Worm (Caenorhabditis elegans) whole organism, young adult: Measurements from ENCODE around the gene cutl-11.

Experiments
- B0035.1 ChIP-seq: sonication (generic microtip); optimal IDR thresholded peaks from 2 replicates; lab custom pipeline; 2016; ENCODE audit warnings: missing genetic modification characterization, mild to moderate bottlenecking, missing compliant biosample characterization, missing genotype, missing genetic modification reagents
- B0261.1 ChIP-seq: sonication (generic microtip); optimal IDR thresholded peaks from 2 replicates; lab custom pipeline; 2016; ENCODE audit warnings: mild to moderate bottlenecking, missing genetic modification characterization, moderate library complexity, missing compliant biosample characterization
- C06A6.2 ChIP-seq: fragments of 200-800 bp; sonication (Bioruptor generic); conservative IDR thresholded peaks from 2 replicates; pipeline ENCODE4 v1.3.6; 2022; ENCODE audit warnings: missing genetic modification characterization, missing compliant biosample characterization
- C17E4.6 ChIP-seq: fragments of 200-800 bp; sonication (Bioruptor generic); IDR thresholded peaks from 2 replicates; pipeline ENCODE4 v1.3.6; 2022; ENCODE audit warnings: missing genetic modification reagents, missing genetic modification characterization, missing compliant biosample characterization
- F33H1.4 ChIP-seq: fragments of 200-800 bp; sonication (Bioruptor generic); IDR thresholded peaks from 2 replicates; pipeline ENCODE4 v1.3.6; 2022; ENCODE audit warnings: missing genetic modification reagents, missing genetic modification characterization, missing compliant biosample characterization
- F57A8.1 ChIP-seq: fragments of 200-800 bp; sonication (Bioruptor generic); optimal IDR thresholded peaks from 2 replicates; lab custom pipeline; 2018; ENCODE audit warnings: mild to moderate bottlenecking, missing genetic modification characterization, moderate library complexity, missing compliant biosample characterization
- T26A5.8 ChIP-seq: sonication (generic microtip); optimal IDR thresholded peaks from 2 replicates; lab custom pipeline; 2016; ENCODE audit warnings: missing genetic modification characterization, missing compliant biosample characterization
- Y53F4B.3 ChIP-seq: fragments of 200-800 bp; sonication (Bioruptor generic); IDR thresholded peaks from 2 replicates; pipeline ENCODE4 v1.3.6; 2022; ENCODE audit warnings: missing genetic modification reagents, missing genetic modification characterization, missing compliant biosample characterization
- Y95B8A.8 ChIP-seq: fragments of 200-800 bp; sonication (Bioruptor generic); IDR thresholded peaks from 2 replicates; pipeline ENCODE4 v1.3.6; 2022; ENCODE audit warnings: missing genetic modification reagents, missing genetic modification characterization, missing compliant biosample characterization
- ZK185.1 ChIP-seq: sonication (generic microtip); optimal IDR thresholded peaks from 2 replicates; lab custom pipeline; 2016; ENCODE audit warnings: mild to moderate bottlenecking, missing genetic modification characterization, missing compliant biosample characterization; ENCODE audit not compliant: poor library complexity, severe bottlenecking
- aptf-2 ChIP-seq: fragments of 200-800 bp; sonication (Bioruptor generic); conservative IDR thresholded peaks from 2 replicates; pipeline ENCODE4 v1.3.6; 2022; ENCODE audit warnings: missing genetic modification reagents, missing genetic modification characterization, missing compliant biosample characterization
- atf-7 ChIP-seq: sonication (generic microtip); optimal IDR thresholded peaks from 2 replicates; lab custom pipeline; 2017; ENCODE audit warnings: mild to moderate bottlenecking, missing genetic modification characterization, missing compliant biosample characterization
- athp-1 ChIP-seq: sonication (generic microtip); optimal IDR thresholded peaks from 2 replicates; lab custom pipeline; 2017; ENCODE audit warnings: mild to moderate bottlenecking, missing genetic modification characterization, missing compliant biosample characterization
- attf-3 ChIP-seq: fragments of 200-800 bp; sonication (Bioruptor generic); conservative IDR thresholded peaks from 2 replicates; pipeline ENCODE4 v1.3.6; 2022; ENCODE audit warnings: missing genetic modification reagents, missing genetic modification characterization, missing compliant biosample characterization
- bed-2 ChIP-seq: fragments of 200-800 bp; sonication (Bioruptor generic); IDR thresholded peaks from 2 replicates; pipeline ENCODE4 v1.3.6; 2022; ENCODE audit warnings: missing genetic modification reagents, missing genetic modification characterization, missing compliant biosample characterization
- ccch-3 ChIP-seq: fragments of 200-800 bp; sonication (Bioruptor generic); optimal IDR thresholded peaks from 2 replicates; lab custom pipeline; 2018; ENCODE audit warnings: mild to moderate bottlenecking, missing genetic modification characterization, missing compliant biosample characterization
- ceh-100 ChIP-seq: fragments of 200-800 bp; sonication (Bioruptor generic); IDR thresholded peaks from 2 replicates; pipeline ENCODE4 v1.3.6; 2022; ENCODE audit warnings: missing genetic modification reagents, missing genetic modification characterization, missing compliant biosample characterization
- ceh-27 ChIP-seq: fragments of 200-800 bp; sonication (Bioruptor generic); optimal IDR thresholded peaks from 2 replicates; lab custom pipeline; 2018; ENCODE audit warnings: mild to moderate bottlenecking, missing genetic modification characterization, moderate library complexity, missing compliant biosample characterization
- ceh-40 ChIP-seq: fragments of 200-800 bp; sonication (Bioruptor generic); IDR thresholded peaks from 2 replicates; pipeline ENCODE4 v1.3.6; 2022; ENCODE audit warnings: missing genetic modification characterization, missing compliant biosample characterization
- ceh-91 ChIP-seq: fragments of 200-800 bp; sonication (Bioruptor generic); IDR thresholded peaks from 2 replicates; pipeline ENCODE4 v1.3.6; 2022; ENCODE audit warnings: missing genetic modification reagents, missing genetic modification characterization, missing compliant biosample characterization
- chd-7 ChIP-seq: sonication (generic microtip); optimal IDR thresholded peaks from 2 replicates; lab custom pipeline; 2016; ENCODE audit warnings: mild to moderate bottlenecking, missing genetic modification characterization, moderate library complexity, missing compliant biosample characterization
- dox-1 ChIP-seq: fragments of 200-800 bp; sonication (Bioruptor generic); IDR thresholded peaks from 2 replicates; pipeline ENCODE4 v1.3.6; 2022; ENCODE audit warnings: missing genetic modification reagents, missing genetic modification characterization, missing compliant biosample characterization
- efl-1 ChIP-seq: fragments of 150-350 bp; optimal IDR thresholded peaks from 2 replicates; lab custom pipeline; 2014; ENCODE audit warnings: missing biosample characterization, missing genetic modification reagents, missing genetic modification characterization
- egl-18 ChIP-seq: fragments of 200-800 bp; sonication (Bioruptor generic); IDR thresholded peaks from 2 replicates; pipeline ENCODE4 v1.3.6; 2022; ENCODE audit warnings: missing genetic modification reagents, missing genetic modification characterization, missing compliant biosample characterization
- ets-4 ChIP-seq: fragments of 200-800 bp; sonication (Bioruptor generic); optimal IDR thresholded peaks from 2 replicates; lab custom pipeline; 2018; ENCODE audit warnings: mild to moderate bottlenecking, missing genetic modification characterization, missing compliant biosample characterization
- gei-17 ChIP-seq: fragments of 200-800 bp; sonication (Bioruptor generic); optimal IDR thresholded peaks from 2 replicates; lab custom pipeline; 2018; ENCODE audit warnings: mild to moderate bottlenecking, missing genetic modification characterization, missing compliant biosample characterization
- hmg-1.2 ChIP-seq: fragments of 200-800 bp; sonication (Bioruptor generic); IDR thresholded peaks from 2 replicates; pipeline ENCODE4 v1.3.6; 2022; ENCODE audit warnings: missing genetic modification reagents, missing genetic modification characterization, missing compliant biosample characterization
- hsf-1 ChIP-seq: fragments of 200-800 bp; sonication (Bioruptor generic); IDR thresholded peaks from 2 replicates; pipeline ENCODE4 v1.3.6; 2022; ENCODE audit warnings: missing genetic modification reagents, missing genetic modification characterization, missing compliant biosample characterization
- let-526 ChIP-seq: fragments of 200-800 bp; sonication (Bioruptor generic); IDR thresholded peaks from 2 replicates; pipeline ENCODE4 v1.3.6; 2022; ENCODE audit warnings: missing genetic modification reagents, missing genetic modification characterization, missing compliant biosample characterization
- lin-26 ChIP-seq: fragments of 200-800 bp; sonication (Bioruptor generic); IDR thresholded peaks from 2 replicates; pipeline ENCODE4 v1.3.6; 2022; ENCODE audit warnings: missing genetic modification reagents, missing genetic modification characterization, missing compliant biosample characterization
- lin-40 ChIP-seq: sonication (generic microtip); optimal IDR thresholded peaks from 2 replicates; lab custom pipeline; 2016; ENCODE audit warnings: missing genetic modification characterization, mild to moderate bottlenecking, missing compliant biosample characterization, missing genotype, missing genetic modification reagents
- lsl-1 ChIP-seq: fragments of 200-800 bp; sonication (Bioruptor generic); optimal IDR thresholded peaks from 2 replicates; lab custom pipeline; 2018; ENCODE audit warnings: mild to moderate bottlenecking, missing genetic modification characterization, moderate library complexity, missing compliant biosample characterization
- madf-10 ChIP-seq: sonication (generic microtip); optimal IDR thresholded peaks from 2 replicates; lab custom pipeline; 2016; ENCODE audit warnings: mild to moderate bottlenecking, missing genetic modification characterization, missing compliant biosample characterization
- mes-4 ChIP-seq: sonication (generic microtip); optimal IDR thresholded peaks from 2 replicates; lab custom pipeline; 2016; ENCODE audit warnings: missing genotype, missing genetic modification characterization, missing compliant biosample characterization
- mxl-1 ChIP-seq: sonication (generic microtip); optimal IDR thresholded peaks from 2 replicates; lab custom pipeline; 2016; ENCODE audit warnings: missing genetic modification characterization, missing compliant biosample characterization
- nfya-1 ChIP-seq: sonication (generic microtip); optimal IDR thresholded peaks from 2 replicates; lab custom pipeline; 2017; ENCODE audit warnings: antibody characterized with exemption, missing compliant biosample characterization, missing genetic modification characterization, borderline replicate concordance; ENCODE audit not compliant: insufficient read depth
- nhr-80 ChIP-seq: sonication (generic microtip); optimal IDR thresholded peaks from 2 replicates; lab custom pipeline; 2016; ENCODE audit warnings: missing genetic modification characterization, missing compliant biosample characterization
- rcor-1 ChIP-seq: fragments of 200-800 bp; sonication (Bioruptor generic); IDR thresholded peaks from 2 replicates; pipeline ENCODE4 v1.3.6; 2022; ENCODE audit warnings: missing genetic modification reagents, missing genetic modification characterization, missing compliant biosample characterization
- rpc-1 ChIP-seq, 2 experiments: fragments of 150-350 bp in 1 of 2; sonication (generic microtip) in 1 of 2; optimal IDR thresholded peaks; 2 replicates each; lab custom pipeline; 2014 to 2018; ENCODE audit warnings: missing biosample characterization in 1 of 2, missing genetic modification characterization in 1 of 2, missing genetic modification reagents in 1 of 2, missing genotype in 1 of 2
- sdz-38 ChIP-seq: sonication (generic microtip); optimal IDR thresholded peaks from 2 replicates; lab custom pipeline; 2016; ENCODE audit warnings: missing genotype, missing genetic modification characterization, missing compliant biosample characterization
- sea-2 ChIP-seq: fragments of 200-800 bp; sonication (Bioruptor generic); IDR thresholded peaks from 2 replicates; pipeline ENCODE4 v1.3.6; 2022; ENCODE audit warnings: missing genetic modification characterization, missing compliant biosample characterization
- unc-130 ChIP-seq: sonication (generic microtip); optimal IDR thresholded peaks from 2 replicates; lab custom pipeline; 2016; ENCODE audit warnings: missing genetic modification reagents, missing genetic modification characterization, missing compliant biosample characterization
- xnd-1 ChIP-seq: sonication (generic microtip); optimal IDR thresholded peaks from 2 replicates; lab custom pipeline; 2016; ENCODE audit warnings: missing genotype, missing genetic modification reagents, missing genetic modification characterization, missing compliant biosample characterization
- ztf-18 ChIP-seq: sonication (generic microtip); optimal IDR thresholded peaks from 2 replicates; lab custom pipeline; 2016; ENCODE audit warnings: missing genotype, mild to moderate bottlenecking, missing genetic modification characterization, missing compliant biosample characterization
- ztf-26 ChIP-seq: sonication (generic microtip); optimal IDR thresholded peaks from 2 replicates; lab custom pipeline; 2017; ENCODE audit warnings: missing genetic modification characterization, missing compliant biosample characterization
- ztf-28 ChIP-seq: fragments of 200-800 bp; sonication (Bioruptor generic); IDR thresholded peaks from 2 replicates; pipeline ENCODE4 v1.3.6; 2022; ENCODE audit warnings: missing genetic modification reagents, missing genetic modification characterization, missing compliant biosample characterization
- ztf-3 ChIP-seq: fragments of 200-800 bp; sonication (Bioruptor generic); optimal IDR thresholded peaks from 2 replicates; lab custom pipeline; 2018; ENCODE audit warnings: mild to moderate bottlenecking, missing genetic modification characterization, missing compliant biosample characterization
- ztf-6 ChIP-seq: fragments of 200-800 bp; sonication (Bioruptor generic); IDR thresholded peaks from 2 replicates; pipeline ENCODE4 v1.3.6; 2022; ENCODE audit warnings: missing genetic modification reagents, missing genetic modification characterization, missing compliant biosample characterization

The cutl-11 gene

ce11 chrX:11605766-11606490 lies 44.7 kb downstream of the cutl-11 start (continued):
- TF ChIP-seq ztf-28 (GFP tag; lab: Robert Waterston, UW) (no peak), ZK185.1 (tag; lab: Kevin White, UChicago) (peak; percentile 76), lsl-1 (peak; percentile 17), nhr-80 (tag; lab: Kevin White, UChicago) (peak; percentile 95), ets-4 (GFP tag; lab: Kevin White, UChicago) (no peak), madf-10 (tag; lab: Kevin White, UChicago) (peak; percentile 90), rpc-1 (optimal IDR thresholded peaks at IDR 0.05; lab: Kevin White, UChicago) (no peak), rpc-1 (tag; optimal IDR thresholded peaks at IDR 0.05; lab: Kevin White, UChicago) (no peak), F33H1.4 (GFP tag; lab: Robert Waterston, UW) (peak; percentile 7; the same call in 1 of the 2 replicates), ztf-26 (tag; lab: Kevin White, UChicago) (peak; percentile 99), rcor-1 (no peak), mes-4 (tag; lab: Kevin White, UChicago) (no peak), dox-1 (GFP tag; lab: Robert Waterston, UW) (peak; percentile 94), ztf-18 (peak; percentile 70), sea-2 (GFP tag; lab: Robert Waterston, UW) (peak; percentile 92), B0261.1 (tag; lab: Kevin White, UChicago) (peak; percentile 48), attf-3 (GFP tag; lab: Robert Waterston, UW) (0 out of 2 replicates have a peak, but pooled peaks have one; percentile 26), C06A6.2 (GFP tag; lab: Robert Waterston, UW) (peak; percentile 89), xnd-1 (tag; lab: Kevin White, UChicago) (no peak), ceh-100 (peak; percentile 14; the same call in 1 of the 2 replicates), mxl-1 (tag; lab: Kevin White, UChicago) (peak; percentile 33), ceh-27 (peak; percentile 40), sdz-38 (tag; lab: Kevin White, UChicago) (no peak), aptf-2 (GFP tag; lab: Robert Waterston, UW) (peak; percentile 75), lin-40 (tag; lab: Kevin White, UChicago) (peak; percentile 98), T26A5.8 (tag; lab: Kevin White, UChicago) (no peak), egl-18 (0 out of 2 replicates have a peak, but pooled peaks have one; percentile 72), C17E4.6 (GFP tag; lab: Robert Waterston, UW) (peak; percentile 40; the same call in 1 of the 2 replicates), athp-1 (tag; lab: Kevin White, UChicago) (peak; percentile 88), lin-26 (GFP tag; lab: Robert Waterston, UW) (peak; percentile 90), hsf-1 (GFP tag; lab: Robert Waterston, UW) (no peak), ccch-3 (no peak), F57A8.1 (peak; percentile 68), B0035.1 (peak; percentile 92), Y95B8A.8 (peak; percentile 59), nfya-1 (tag; lab: Kevin White, UChicago) (no peak), efl-1 (GFP tag; lab: Kevin White, UChicago) (peak; percentile 37), ceh-91 (GFP tag; lab: Robert Waterston, UW) (no peak), ztf-3 (GFP tag; lab: Kevin White, UChicago) (peak; percentile 98), chd-7 (tag; lab: Kevin White, UChicago) (peak; percentile 97), bed-2 (no peak), Y53F4B.3 (GFP tag; lab: Robert Waterston, UW) (no peak), unc-130 (GFP tag; lab: Kevin White, UChicago) (no peak), hmg-1.2 (peak; percentile 79), let-526 (GFP tag; lab: Robert Waterston, UW) (peak; percentile 69; the same call in 1 of the 2 replicates), ceh-40 (GFP tag; lab: Robert Waterston, UW) (no peak), ztf-6 (GFP tag; lab: Robert Waterston, UW) (peak; percentile 82), gei-17 (GFP tag; lab: Kevin White, UChicago) (peak; percentile 90), atf-7 (peak; percentile 98)
